Worm (Caenorhabditis elegans) whole organism, mixed stage, embryonic: ENCODE results near the gene ugt-58.
A peak's percentile ranks its signal among the peaks of the same experiment; 100 is the strongest.

Experiments used
- bed-3 ChIP-seq: fragments of 200-800 bp; sonication (Bioruptor generic); optimal IDR thresholded peaks from 3 replicates; lab custom pipeline; 2018; ENCODE audit warnings: mild to moderate bottlenecking, missing genetic modification characterization, moderate library complexity, missing compliant biosample characterization
- ceh-43 ChIP-seq: fragments of 200-800 bp; sonication (Bioruptor generic); optimal IDR thresholded peaks from 2 replicates; lab custom pipeline; 2018; ENCODE audit warnings: mild to moderate bottlenecking, missing genetic modification characterization, moderate library complexity, missing compliant biosample characterization
- drap-1 ChIP-seq: fragments of 200-800 bp; sonication (Bioruptor generic); optimal IDR thresholded peaks from 3 replicates; lab custom pipeline; 2018; ENCODE audit warnings: mild to moderate bottlenecking, missing genetic modification characterization, missing compliant biosample characterization
- elt-1 ChIP-seq: sonication (generic microtip); optimal IDR thresholded peaks from 2 replicates; lab custom pipeline; 2017; ENCODE audit warnings: missing genetic modification characterization, mild to moderate bottlenecking, missing compliant biosample characterization, antibody characterized with exemption, moderate library complexity, borderline replicate concordance; ENCODE audit not compliant: insufficient read depth
- lsy-2 ChIP-seq: fragments of 150-350 bp; optimal IDR thresholded peaks from 2 replicates; lab custom pipeline; 2014; ENCODE audit warnings: missing biosample characterization, missing genetic modification characterization
- mab-5 ChIP-seq: fragments of 150-350 bp; optimal IDR thresholded peaks from 2 replicates; lab custom pipeline; 2014; ENCODE audit warnings: missing biosample characterization, missing genetic modification characterization
- mep-1 ChIP-seq: fragments of 150-350 bp; optimal IDR thresholded peaks from 2 replicates; lab custom pipeline; 2017; ENCODE audit warnings: missing biosample characterization, missing genetic modification reagents, missing genetic modification characterization, inconsistent platforms
- mls-2 ChIP-seq: sonication (generic microtip); optimal IDR thresholded peaks from 2 replicates; lab custom pipeline; 2016; ENCODE audit warnings: mild to moderate bottlenecking, missing genetic modification characterization, moderate library complexity, missing compliant biosample characterization
- nhr-2 ChIP-seq: fragments of 150-350 bp; optimal IDR thresholded peaks from 2 replicates; lab custom pipeline; 2014; ENCODE audit warnings: missing biosample characterization, missing genetic modification characterization
- nhr-237 ChIP-seq: fragments of 150-350 bp; optimal IDR thresholded peaks from 2 replicates; lab custom pipeline; 2014; ENCODE audit warnings: missing biosample characterization, missing genetic modification characterization
- nhr-28 ChIP-seq: fragments of 150-350 bp; optimal IDR thresholded peaks from 2 replicates; lab custom pipeline; 2014; ENCODE audit warnings: missing biosample characterization, missing genetic modification characterization
- sem-2 ChIP-seq: fragments of 200-800 bp; sonication (Bioruptor generic); optimal IDR thresholded peaks from 2 replicates; lab custom pipeline; 2018; ENCODE audit warnings: mild to moderate bottlenecking, missing genetic modification characterization, missing compliant biosample characterization
- snpc-4 ChIP-seq: fragments of 150-350 bp; optimal IDR thresholded peaks from 2 replicates; lab custom pipeline; 2014; ENCODE audit warnings: missing biosample characterization, missing genetic modification characterization
- unc-39 ChIP-seq: fragments of 150-350 bp; optimal IDR thresholded peaks from 2 replicates; lab custom pipeline; 2014; ENCODE audit warnings: missing biosample characterization, missing genetic modification characterization
- zip-8 ChIP-seq: fragments of 150-350 bp; optimal IDR thresholded peaks from 2 replicates; lab custom pipeline; 2014; ENCODE audit warnings: missing biosample characterization, missing genetic modification characterization
- ztf-11 ChIP-seq: fragments of 150-350 bp; optimal IDR thresholded peaks from 2 replicates; lab custom pipeline; 2014; ENCODE audit warnings: missing biosample characterization, missing genetic modification characterization

The ugt-58 gene

DNA sequence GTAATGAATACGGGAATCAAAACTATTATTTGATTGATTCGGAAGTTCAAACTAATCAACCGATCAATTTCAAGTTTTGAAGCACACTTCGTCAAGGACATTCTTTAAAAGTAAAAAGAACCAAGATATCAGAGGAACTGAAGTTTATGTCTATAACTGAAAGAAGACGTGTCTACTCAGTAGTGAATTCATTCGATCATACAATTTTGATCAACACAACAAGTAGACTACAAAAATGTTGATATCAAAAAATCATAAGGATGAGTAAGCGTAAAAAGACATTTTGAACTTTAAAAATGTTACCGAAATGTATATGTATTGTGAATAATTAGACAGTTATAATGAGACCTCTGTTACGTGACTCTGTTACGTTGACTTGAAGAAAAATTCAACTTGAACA is 43.8 kb downstream of the ugt-58 start, which contains the start of gene sra-4:
Gene sra-4 (minus strand): TSS at position 101 of the 400 bp plus-strand sequence.
- TF ChIP-seq lsy-2 (tag; lab: Kevin White, UChicago) (no peak), bed-3 (GFP tag; lab: Kevin White, UChicago) (no peak), nhr-237 (tag; lab: Kevin White, UChicago) (no peak), sem-2 (GFP tag; lab: Kevin White, UChicago) (no peak), ztf-11 (tag; lab: Kevin White, UChicago) (no peak), nhr-2 (no peak), snpc-4 (tag; lab: Kevin White, UChicago) (no peak), unc-39 (tag; lab: Kevin White, UChicago) (no peak), mls-2 (tag; lab: Kevin White, UChicago) (no peak), drap-1 (no peak)

ce11 chrII:9540723-9541122 is 45.9 kb downstream of the ugt-58 start, which contains the start of gene sra-3:
sra-3 (minus strand) TSS chrII:9540823.
- TF ChIP-seq mab-5 (no peak), zip-8 (tag; lab: Kevin White, UChicago) (no peak), nhr-237 (tag; lab: Kevin White, UChicago) (no peak), elt-1 (no peak), ceh-43 (GFP tag; lab: Kevin White, UChicago) (no peak), mep-1 (tag; lab: Kevin White, UChicago) (no peak), drap-1 (no peak)

ce11 chrII:9537429-9537828 is 49.2 kb downstream of the ugt-58 start, which contains the start of gene sra-8:
sra-8 (plus strand) TSS chrII:9537729.
- no peak for TF ChIP-seq nhr-28
- peak; percentile 51 for TF ChIP-seq zip-8 (tag; lab: Kevin White, UChicago)
